Fruit fly (Drosophila melanogaster) whole organism, pupa: ENCODE results near the gene CG2200.

ENCODE experiments used
- CG10348 ChIP-seq: fragments of 200-800 bp; sonication (Bioruptor generic); IDR thresholded peaks from 2 replicates; pipeline ENCODE4 v1.3.6; 2022; ENCODE audit warnings: missing biosample characterization, missing genetic modification characterization
- CG12605 ChIP-seq: fragments of 200-800 bp; sonication (Bioruptor generic); IDR thresholded peaks from 2 replicates; pipeline ENCODE4 v1.3.6; 2022; ENCODE audit warnings: missing biosample characterization, missing genetic modification characterization
- CG13204 ChIP-seq: fragments of 200-800 bp; sonication (Bioruptor generic); optimal IDR thresholded peaks from 2 replicates; lab custom pipeline; 2018; ENCODE audit warnings: missing biosample characterization, mild to moderate bottlenecking, missing genetic modification characterization, moderate library complexity
- CG14655 ChIP-seq: fragments of 200-800 bp; sonication (Bioruptor generic); optimal IDR thresholded peaks from 3 replicates; lab custom pipeline; 2017; ENCODE audit warnings: mild to moderate bottlenecking, missing biosample characterization, missing genetic modification reagents, missing genetic modification characterization
- CG15710 ChIP-seq: fragments of 200-800 bp; sonication (Bioruptor generic); optimal IDR thresholded peaks from 2 replicates; lab custom pipeline; 2018; ENCODE audit warnings: missing biosample characterization, mild to moderate bottlenecking, missing genetic modification characterization, moderate library complexity
- CG17806 ChIP-seq: fragments of 200-800 bp; sonication (Bioruptor generic); optimal IDR thresholded peaks from 2 replicates; lab custom pipeline; 2018; ENCODE audit warnings: missing biosample characterization, mild to moderate bottlenecking, missing genetic modification characterization, moderate library complexity
- CG32121 ChIP-seq: fragments of 200-800 bp; sonication (Bioruptor generic); IDR thresholded peaks from 2 replicates; pipeline ENCODE4 v1.3.6; 2022; ENCODE audit warnings: missing biosample characterization, missing genetic modification characterization
- CG34367 ChIP-seq: fragments of 200-800 bp; sonication (Bioruptor generic); optimal IDR thresholded peaks from 2 replicates; lab custom pipeline; 2018; ENCODE audit warnings: missing biosample characterization, mild to moderate bottlenecking, missing genetic modification characterization
- CG4496 ChIP-seq: fragments of 200-800 bp; sonication (Bioruptor generic); IDR thresholded peaks from 3 replicates; pipeline ENCODE4 v1.3.6; 2022; ENCODE audit warnings: missing biosample characterization, missing genetic modification characterization
- CG8159 ChIP-seq: fragments of 200-800 bp; sonication (Bioruptor generic); optimal IDR thresholded peaks from 3 replicates; lab custom pipeline; 2018; ENCODE audit warnings: missing biosample characterization, mild to moderate bottlenecking, missing genetic modification characterization, moderate library complexity
- CG8301 ChIP-seq: fragments of 200-800 bp; sonication (Bioruptor generic); optimal IDR thresholded peaks from 2 replicates; lab custom pipeline; 2018; ENCODE audit warnings: missing biosample characterization, mild to moderate bottlenecking, missing genetic modification characterization
- CG9948 ChIP-seq: fragments of 200-800 bp; sonication (Bioruptor generic); optimal IDR thresholded peaks from 2 replicates; lab custom pipeline; 2018; ENCODE audit warnings: missing biosample characterization, mild to moderate bottlenecking, missing genetic modification characterization, moderate library complexity
- D1 ChIP-seq: fragments of 200-800 bp; sonication (Bioruptor generic); optimal IDR thresholded peaks from 2 replicates; lab custom pipeline; 2018; ENCODE audit warnings: missing biosample characterization, mild to moderate bottlenecking, missing genetic modification characterization, moderate library complexity
- EcR ChIP-seq: fragments of 200-800 bp; sonication (Bioruptor generic); optimal IDR thresholded peaks from 3 replicates; lab custom pipeline; 2019; ENCODE audit warnings: missing biosample characterization, missing genetic modification characterization, mild to moderate bottlenecking, moderate library complexity, missing genetic modification reagents
- Ets98B ChIP-seq: fragments of 200-800 bp; sonication (Bioruptor generic); IDR thresholded peaks from 2 replicates; pipeline ENCODE4 v1.3.6; 2022; ENCODE audit warnings: missing biosample characterization, missing genetic modification characterization
- Pif1A ChIP-seq: fragments of 200-800 bp; sonication (Bioruptor generic); optimal IDR thresholded peaks from 3 replicates; lab custom pipeline; 2016; ENCODE audit warnings: missing biosample characterization, missing genetic modification characterization
- Pif1B ChIP-seq: fragments of 200-800 bp; sonication (Bioruptor generic); optimal IDR thresholded peaks from 3 replicates; lab custom pipeline; 2016; ENCODE audit warnings: missing biosample characterization, missing genetic modification characterization
- Snoo ChIP-seq: fragments of 200-800 bp; sonication (Bioruptor generic); optimal IDR thresholded peaks from 3 replicates; lab custom pipeline; 2017; ENCODE audit warnings: missing biosample characterization, mild to moderate bottlenecking, missing genetic modification characterization, inconsistent platforms
- fd96Ca ChIP-seq: fragments of 200-800 bp; sonication (Bioruptor generic); IDR thresholded peaks from 3 replicates; pipeline ENCODE4 v1.3.6; 2022; ENCODE audit warnings: missing biosample characterization, missing genetic modification characterization
- gl ChIP-seq: fragments of 200-800 bp; sonication (Bioruptor generic); optimal IDR thresholded peaks from 2 replicates; lab custom pipeline; 2018; ENCODE audit warnings: missing biosample characterization, mild to moderate bottlenecking, missing genetic modification characterization

CG2200 gene

dm6 chrX:13101817-13102216 is 7.7 kb downstream of the CG2200 start:
- TF ChIP-seq CG10348 (GFP tag; lab: Robert Waterston, UW) (no peak), Pif1A (GFP tag; lab: Kevin White, UChicago) (no peak), Snoo (tag; lab: Kevin White, UChicago) (no peak), CG14655 (GFP tag; lab: Kevin White, UChicago) (no peak), CG17806 (no peak), CG4496 (GFP tag; lab: Robert Waterston, UW) (no peak), CG12605 (GFP tag; lab: Robert Waterston, UW) (no peak), Ets98B (GFP tag; lab: Robert Waterston, UW) (no peak), fd96Ca (GFP tag; lab: Robert Waterston, UW) (no peak), CG32121 (GFP tag; lab: Robert Waterston, UW) (no peak)

- TF ChIP-seq CG17806 (no peak), fd96Ca (GFP tag; lab: Robert Waterston, UW) (no peak), Ets98B (GFP tag; lab: Robert Waterston, UW) (no peak), CG10348 (GFP tag; lab: Robert Waterston, UW) (no peak), CG9948 (no peak), Pif1A (GFP tag; lab: Kevin White, UChicago) (no peak)
- TF ChIP-seq, all 21 proteins: peak for 0
These were observed 10.5 kb downstream of the CG2200 start for dm6 chrX:13104571-13104970.

DNA sequence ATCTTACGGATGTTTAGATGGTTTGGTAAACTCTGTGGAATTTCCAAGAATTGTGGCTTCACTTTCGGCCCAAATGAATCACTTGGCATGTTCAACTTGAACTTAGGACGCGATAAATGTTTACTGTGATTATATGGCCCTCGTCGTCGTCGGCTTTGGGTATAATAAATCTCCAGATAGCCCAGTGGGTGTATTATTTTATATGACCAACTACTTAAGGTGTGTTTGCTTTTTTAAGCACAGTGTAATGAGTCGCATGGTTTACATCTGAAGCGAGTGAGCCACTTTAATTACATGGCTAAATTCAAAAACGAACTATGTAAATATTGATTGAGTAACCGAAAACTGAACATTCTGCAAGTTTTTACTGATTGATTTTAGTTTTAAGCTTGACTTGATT is 11.1 kb downstream of the CG2200 start:
- TF ChIP-seq CG4496 (GFP tag; lab: Robert Waterston, UW) (no peak), CG9948 (no peak), CG8159 (no peak), EcR (GFP tag; lab: Kevin White, UChicago) (no peak), Pif1A (GFP tag; lab: Kevin White, UChicago) (no peak), CG13204 (GFP tag; lab: Kevin White, UChicago) (no peak)

- TF ChIP-seq gl (tag; lab: Kevin White, UChicago) (peak; percentile 39), Ets98B (GFP tag; lab: Robert Waterston, UW) (peak; percentile 8; the same call in 1 of the 2 replicates), EcR (GFP tag; lab: Kevin White, UChicago) (no peak), D1 (tag; lab: Kevin White, UChicago) (no peak), CG15710 (tag; lab: Kevin White, UChicago) (peak; percentile 9), CG8159 (peak; percentile 26), CG14655 (GFP tag; lab: Kevin White, UChicago) (peak; percentile 21)
- TF ChIP-seq, all 21 proteins: peak for 5
These were observed 14.2 kb downstream of the CG2200 start, which contains the start of gene Fer3HCH for dm6 chrX:13108144-13108824. Fer3HCH (minus strand) TSS chrX:13108194.

DNA sequence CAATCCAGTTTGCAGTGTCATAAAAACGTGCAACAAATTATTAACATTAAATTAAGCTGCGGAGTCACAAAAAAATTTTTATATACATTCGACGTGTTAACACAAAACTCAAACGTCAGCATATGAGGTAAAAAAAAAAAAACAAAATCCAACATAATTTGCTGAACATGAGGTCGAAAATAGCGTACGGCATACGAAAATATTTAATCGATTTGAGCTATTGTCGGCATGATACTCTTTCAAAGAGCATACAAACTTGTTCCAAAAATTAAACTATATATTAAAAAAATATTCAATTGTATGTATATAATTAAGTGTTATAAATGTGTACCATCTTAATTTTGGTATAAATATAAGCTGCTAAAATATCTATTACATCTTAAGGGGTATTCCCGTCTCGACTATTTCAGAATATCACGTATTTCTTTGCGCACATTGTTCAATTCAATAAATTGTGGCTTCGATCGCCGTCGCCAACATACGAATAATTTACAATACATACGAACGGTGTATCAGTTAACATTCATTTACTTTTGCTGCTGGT is 15.6 kb downstream of the CG2200 start:
- TF ChIP-seq CG32121 (GFP tag; lab: Robert Waterston, UW) = peak; percentile 11; the same call in 1 of the 2 replicates
- no peak for TF ChIP-seq gl (tag; lab: Kevin White, UChicago)

- peak; percentile 26 for TF ChIP-seq CG8301
- no peak for TF ChIP-seq CG34367 (tag; lab: Kevin White, UChicago)
- TF ChIP-seq CG32121 (GFP tag; lab: Robert Waterston, UW) = no peak
- peak; percentile 56; the same call in 1 of the 2 replicates for TF ChIP-seq CG12605 (GFP tag; lab: Robert Waterston, UW)
- peak; percentile 52 for TF ChIP-seq CG13204 (GFP tag; lab: Kevin White, UChicago)
- TF ChIP-seq CG14655 (GFP tag; lab: Kevin White, UChicago) = peak; percentile 3
- no peak for TF ChIP-seq D1 (tag; lab: Kevin White, UChicago)
- TF ChIP-seq Pif1A (GFP tag; lab: Kevin White, UChicago) = no peak
- peak; percentile 47 for TF ChIP-seq EcR (GFP tag; lab: Kevin White, UChicago)
These were observed 17.7 kb downstream of the CG2200 start for dm6 chrX:13111832-13112231.

- TF ChIP-seq CG4496 (GFP tag; lab: Robert Waterston, UW) (0 out of 3 replicates have a peak, but pooled peaks have one; percentile 55), CG10348 (GFP tag; lab: Robert Waterston, UW) (no peak), CG8301 (no peak), D1 (tag; lab: Kevin White, UChicago) (no peak), CG32121 (GFP tag; lab: Robert Waterston, UW) (peak; percentile 55), Pif1B (peak; percentile 42), Ets98B (GFP tag; lab: Robert Waterston, UW) (peak; percentile 50; the same call in 1 of the 2 replicates)
These were observed 18.2 kb downstream of the CG2200 start, which contains the start of gene Chpf for dm6 chrX:13112238-13112829. Chpf (minus strand) TSS chrX:13112462.
